Worm (Caenorhabditis elegans) whole organism, L1 larva: ENCODE data around the gene K09B11.5.

Experiments
- C16A3.4 ChIP-seq: fragments of 150-350 bp; optimal IDR thresholded peaks from 2 replicates; lab custom pipeline; 2014; ENCODE audit warnings: missing biosample characterization, missing genetic modification characterization
- C34B4.2 ChIP-seq: sonication (generic microtip); optimal IDR thresholded peaks from 2 replicates; lab custom pipeline; 2017; ENCODE audit warnings: mild to moderate bottlenecking, missing genetic modification characterization, missing compliant biosample characterization
- F16B12.6 ChIP-seq: fragments of 150-350 bp; optimal IDR thresholded peaks from 2 replicates; lab custom pipeline; 2014; ENCODE audit warnings: missing biosample characterization, missing genetic modification characterization
- aha-1 ChIP-seq: fragments of 150-350 bp; optimal IDR thresholded peaks from 2 replicates; lab custom pipeline; 2014; ENCODE audit warnings: missing biosample characterization, missing genetic modification characterization
- ceh-8 ChIP-seq: fragments of 200-800 bp; sonication (Bioruptor generic); optimal IDR thresholded peaks from 2 replicates; lab custom pipeline; 2018; ENCODE audit warnings: mild to moderate bottlenecking, missing genetic modification characterization, moderate library complexity, missing compliant biosample characterization
- ceh-82 ChIP-seq, 3 experiments: fragments of 150-350 bp in 1 of 3; sonication (generic microtip) in 2 of 3; optimal IDR thresholded peaks; 2 replicates each; lab custom pipeline; 2014 to 2017; ENCODE audit warnings: missing biosample characterization in 3 of 3, missing genetic modification characterization in 3 of 3
- dpl-1 ChIP-seq, 3 experiments: fragments of 150-350 bp in 2 of 3; sonication (generic microtip) in 1 of 3; optimal IDR thresholded peaks; 2 replicates each; lab custom pipeline; 2014 to 2017; ENCODE audit warnings: missing biosample characterization in 3 of 3, missing genetic modification characterization in 3 of 3, missing genetic modification reagents in 3 of 3
- dsc-1 ChIP-seq: sonication (generic microtip); optimal IDR thresholded peaks from 2 replicates; lab custom pipeline; 2016; ENCODE audit warnings: mild to moderate bottlenecking, missing genetic modification characterization, missing compliant biosample characterization
- efl-1 ChIP-seq, 4 experiments: fragments of 150-350 bp; optimal IDR thresholded peaks in 3 of 4; peaks in 1 of 4; 1 replicate in 1 of 4; 2 replicates in 3 of 4; lab custom pipeline; 2014; ENCODE audit warnings: missing biosample characterization in 2 of 4, missing genetic modification characterization in 2 of 4, missing genetic modification reagents in 2 of 4
- elt-2 ChIP-seq: sonication (generic microtip); optimal IDR thresholded peaks from 2 replicates; lab custom pipeline; 2016; ENCODE audit warnings: missing genetic modification characterization, mild to moderate bottlenecking, inconsistent platforms, missing compliant biosample characterization, missing genetic modification reagents
- fos-1 ChIP-seq: fragments of 150-350 bp; optimal IDR thresholded peaks from 2 replicates; lab custom pipeline; 2014; ENCODE audit warnings: missing biosample characterization, missing genetic modification characterization
- grh-1 ChIP-seq: fragments of 200-800 bp; sonication (Bioruptor generic); IDR thresholded peaks from 2 replicates; pipeline ENCODE4 v1.3.6; 2022; ENCODE audit warnings: missing genetic modification reagents, missing genetic modification characterization, missing compliant biosample characterization
- hlh-17 ChIP-seq: fragments of 200-800 bp; sonication (Bioruptor generic); optimal IDR thresholded peaks from 2 replicates; lab custom pipeline; 2018; ENCODE audit warnings: missing genetic modification characterization, mild to moderate bottlenecking, missing compliant biosample characterization, moderate library complexity, borderline replicate concordance
- hlh-4 ChIP-seq: sonication (generic microtip); optimal IDR thresholded peaks from 2 replicates; lab custom pipeline; 2016; ENCODE audit warnings: mild to moderate bottlenecking, missing genetic modification characterization, missing compliant biosample characterization
- irx-1 ChIP-seq: sonication (generic microtip); optimal IDR thresholded peaks from 2 replicates; lab custom pipeline; 2016; ENCODE audit warnings: missing genetic modification characterization, missing compliant biosample characterization
- jun-1 ChIP-seq: fragments of 150-350 bp; optimal IDR thresholded peaks from 2 replicates; lab custom pipeline; 2014; ENCODE audit warnings: missing biosample characterization, missing genetic modification reagents, missing genetic modification characterization
- lin-35 ChIP-seq, 2 experiments: fragments of 150-350 bp; optimal IDR thresholded peaks; 2 replicates each; lab custom pipeline; 2014; ENCODE audit warnings: missing biosample characterization in 2 of 2, missing genetic modification characterization in 2 of 2, missing genetic modification reagents in 2 of 2
- lin-39 ChIP-seq: fragments of 150-350 bp; optimal IDR thresholded peaks from 2 replicates; lab custom pipeline; 2014; ENCODE audit warnings: missing biosample characterization, missing genetic modification reagents, missing genetic modification characterization
- lir-3 ChIP-seq: sonication (generic microtip); optimal IDR thresholded peaks from 2 replicates; lab custom pipeline; 2016; ENCODE audit warnings: mild to moderate bottlenecking, missing genetic modification characterization, moderate library complexity, missing compliant biosample characterization; ENCODE audit not compliant: poor library complexity
- mdl-1 ChIP-seq, 2 experiments: fragments of 150-350 bp; optimal IDR thresholded peaks; 2 replicates each; lab custom pipeline; 2014 to 2017; ENCODE audit warnings: missing biosample characterization in 2 of 2, missing genetic modification characterization in 2 of 2, inconsistent platforms in 1 of 2
- nhr-11 ChIP-seq: fragments of 150-350 bp; optimal IDR thresholded peaks from 2 replicates; lab custom pipeline; 2014; ENCODE audit warnings: missing biosample characterization, missing genetic modification characterization
- nhr-12 ChIP-seq: sonication (generic microtip); optimal IDR thresholded peaks from 2 replicates; lab custom pipeline; 2017; ENCODE audit warnings: missing biosample characterization, missing genetic modification characterization
- nhr-20 ChIP-seq: sonication (generic microtip); optimal IDR thresholded peaks from 2 replicates; lab custom pipeline; 2016; ENCODE audit warnings: mild to moderate bottlenecking, missing genetic modification characterization, missing compliant biosample characterization
- nhr-71 ChIP-seq: sonication (generic microtip); optimal IDR thresholded peaks from 2 replicates; lab custom pipeline; 2016; ENCODE audit warnings: mild to moderate bottlenecking, missing genetic modification characterization, moderate library complexity, missing compliant biosample characterization
- nhr-77 ChIP-seq: fragments of 150-350 bp; optimal IDR thresholded peaks from 2 replicates; lab custom pipeline; 2014; ENCODE audit warnings: missing biosample characterization, missing genetic modification characterization
- nhr-84 ChIP-seq: sonication (generic microtip); optimal IDR thresholded peaks from 2 replicates; lab custom pipeline; 2017; ENCODE audit warnings: missing biosample characterization, missing genetic modification characterization
- nhr-90 ChIP-seq: sonication (generic microtip); optimal IDR thresholded peaks from 2 replicates; lab custom pipeline; 2016; ENCODE audit warnings: mild to moderate bottlenecking, missing genetic modification characterization, missing compliant biosample characterization; ENCODE audit not compliant: poor library complexity
- pag-3 ChIP-seq: sonication (generic microtip); optimal IDR thresholded peaks from 2 replicates; lab custom pipeline; 2017; ENCODE audit warnings: missing genetic modification characterization, mild to moderate bottlenecking, missing compliant biosample characterization, antibody characterized with exemption, borderline replicate concordance; ENCODE audit not compliant: insufficient read depth
- pax-3 ChIP-seq: fragments of 200-800 bp; sonication (Bioruptor generic); optimal IDR thresholded peaks from 2 replicates; lab custom pipeline; 2018; ENCODE audit warnings: mild to moderate bottlenecking, missing genetic modification characterization, moderate library complexity, missing compliant biosample characterization
- pqm-1 ChIP-seq: sonication (generic microtip); optimal IDR thresholded peaks from 3 replicates; lab custom pipeline; 2017; ENCODE audit warnings: missing biosample characterization, missing genetic modification characterization
- swsn-7 ChIP-seq: sonication (generic microtip); optimal IDR thresholded peaks from 2 replicates; lab custom pipeline; 2016; ENCODE audit warnings: missing genetic modification characterization, missing compliant biosample characterization
- tbx-2 ChIP-seq: sonication (generic microtip); optimal IDR thresholded peaks from 2 replicates; lab custom pipeline; 2016; ENCODE audit warnings: missing genetic modification characterization, missing compliant biosample characterization
- unc-130 ChIP-seq: fragments of 150-350 bp; optimal IDR thresholded peaks from 2 replicates; lab custom pipeline; 2017; ENCODE audit warnings: missing biosample characterization, missing genetic modification characterization, inconsistent platforms
- unc-30 ChIP-seq: sonication (generic microtip); optimal IDR thresholded peaks from 2 replicates; lab custom pipeline; 2017; ENCODE audit warnings: missing biosample characterization, missing genetic modification characterization
- unc-86 ChIP-seq: sonication (generic microtip); optimal IDR thresholded peaks from 2 replicates; lab custom pipeline; 2016; ENCODE audit warnings: missing genetic modification characterization, missing compliant biosample characterization
- vab-15 ChIP-seq: sonication (generic microtip); optimal IDR thresholded peaks from 2 replicates; lab custom pipeline; 2017; ENCODE audit warnings: missing genotype, mild to moderate bottlenecking, missing genetic modification characterization, missing compliant biosample characterization
- xbp-1 ChIP-seq: sonication (generic microtip); optimal IDR thresholded peaks from 2 replicates; lab custom pipeline; 2016; ENCODE audit warnings: missing genetic modification characterization, missing compliant biosample characterization

K09B11.5 gene

ce11 chrIV:13472011-13472410, 38.2 kb upstream of the K09B11.5 start, which contains the start of the genes ttbk-8.1 and Y38H8A.4 (continued):
- TF ChIP-seq lir-3: no peak

DNA sequence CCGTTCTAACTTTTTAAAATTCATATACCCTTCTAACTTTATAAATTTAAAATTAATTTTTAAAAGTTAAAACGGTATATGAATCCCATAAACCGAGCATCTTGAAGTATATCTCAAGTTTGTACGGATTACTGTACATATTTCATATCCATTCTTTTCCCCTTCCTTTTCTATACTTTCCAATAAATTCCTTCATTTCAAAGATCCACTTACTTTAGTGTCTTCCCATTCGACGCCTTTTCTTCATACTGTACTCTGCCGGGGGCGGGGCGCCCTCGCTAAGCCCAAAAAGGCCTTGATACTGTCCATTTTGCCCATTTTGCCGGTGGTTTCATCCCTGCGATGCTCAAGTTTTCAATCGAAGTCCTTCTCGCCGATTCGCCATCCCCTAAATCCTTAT, 32.0 kb upstream of the K09B11.5 start, which contains the start of gene fezf-1:
Gene fezf-1, plus strand, starts transcription at position 301 of the 400 bp plus-strand sequence.
- TF ChIP-seq ceh-82 (tag; optimal IDR thresholded peaks at IDR 0.05; lab: Kevin White, UChicago): no peak
- TF ChIP-seq nhr-12 (tag; lab: Kevin White, UChicago): no peak
- TF ChIP-seq hlh-4 (tag; lab: Kevin White, UChicago): no peak
- TF ChIP-seq jun-1 (tag; lab: Kevin White, UChicago): no peak
- no peak for TF ChIP-seq pag-3 (tag; lab: Kevin White, UChicago)
- TF ChIP-seq fos-1: no peak
- TF ChIP-seq nhr-77 (tag; lab: Kevin White, UChicago): no peak
- TF ChIP-seq lin-39 (tag; lab: Kevin White, UChicago): no peak
- no peak for TF ChIP-seq pax-3 (tag; lab: Kevin White, UChicago)
- TF ChIP-seq nhr-20 (tag; lab: Kevin White, UChicago): no peak
- no peak for TF ChIP-seq unc-86 (tag; lab: Kevin White, UChicago)
- no peak for TF ChIP-seq C34B4.2 (tag; lab: Kevin White, UChicago)
- TF ChIP-seq ceh-8 (GFP tag; lab: Kevin White, UChicago): no peak
- no peak for TF ChIP-seq nhr-71 (tag; lab: Kevin White, UChicago)
- TF ChIP-seq efl-1 (optimal IDR thresholded peaks at IDR 0.05; lab: Kevin White, UChicago): no peak
- no peak for TF ChIP-seq efl-1 (GFP tag; optimal IDR thresholded peaks at IDR 0.05 in 1 of 2; lab: Kevin White, UChicago)
- TF ChIP-seq hlh-17 (GFP tag; lab: Kevin White, UChicago): no peak
- no peak for TF ChIP-seq irx-1 (tag; lab: Kevin White, UChicago)
- TF ChIP-seq, all 84 proteins: peak for 0

- no peak for TF ChIP-seq dpl-1 (GFP tag; optimal IDR thresholded peaks at IDR 0.05; lab: Kevin White, UChicago)
- no peak for TF ChIP-seq lin-35 (GFP tag; optimal IDR thresholded peaks at IDR 0.05; lab: Kevin White, UChicago)
- no peak for TF ChIP-seq aha-1 (tag; lab: Kevin White, UChicago)
- no peak for TF ChIP-seq ceh-82 (tag; optimal IDR thresholded peaks at IDR 0.05; lab: Kevin White, UChicago)
- no peak for TF ChIP-seq unc-130 (tag; lab: Kevin White, UChicago)
- TF ChIP-seq C16A3.4 (tag; lab: Kevin White, UChicago): no peak
- no peak for TF ChIP-seq pag-3 (tag; lab: Kevin White, UChicago)
- TF ChIP-seq tbx-2 (tag; lab: Kevin White, UChicago): no peak
- no peak for TF ChIP-seq unc-30 (tag; lab: Kevin White, UChicago)
These were observed 27.1 kb upstream of the K09B11.5 start, which contains the start of gene Y38H8A.12 for ce11 chrIV:13460876-13461275. TSS of gene Y38H8A.12 (minus strand) at chrIV:13460976.

ce11 chrIV:13458237-13458636, 24.4 kb upstream of the K09B11.5 start:
- no peak for TF ChIP-seq vab-15 (tag; lab: Kevin White, UChicago)
- TF ChIP-seq unc-30 (tag; lab: Kevin White, UChicago): no peak
- TF ChIP-seq xbp-1 (tag; lab: Kevin White, UChicago): no peak
- no peak for TF ChIP-seq swsn-7 (tag; lab: Kevin White, UChicago)
- TF ChIP-seq pqm-1: no peak
- TF ChIP-seq nhr-90 (tag; lab: Kevin White, UChicago): no peak
- TF ChIP-seq F16B12.6: no peak
- TF ChIP-seq nhr-20 (tag; lab: Kevin White, UChicago): no peak
- TF ChIP-seq nhr-84 (tag; lab: Kevin White, UChicago): no peak
- no peak for TF ChIP-seq elt-2 (tag; lab: Kevin White, UChicago)
- no peak for TF ChIP-seq nhr-11 (tag; lab: Kevin White, UChicago)
- TF ChIP-seq dsc-1 (tag; lab: Kevin White, UChicago): no peak
- TF ChIP-seq mdl-1 (tag; optimal IDR thresholded peaks at IDR 0.05; lab: Kevin White, UChicago): no peak
- no peak for TF ChIP-seq grh-1 (GFP tag; lab: Robert Waterston, UW)
